Fruit fly (Drosophila melanogaster) whole organism: ENCODE results near the gene CG46463.

Experiments
- CG8478 ChIP-seq: fragments of >200 bp; optimal IDR thresholded peaks from 2 replicates; lab custom pipeline; 2018; ENCODE audit warnings: inconsistent platforms
- Dll ChIP-seq: fragments of >200 bp; optimal IDR thresholded peaks from 2 replicates; lab custom pipeline; 2017
- EcR ChIP-seq, 2 experiments: fragments of >200 bp; optimal IDR thresholded peaks; 2 replicates each; lab custom pipeline; 2017; ENCODE audit warnings: missing biosample characterization in 2 of 2, missing genetic modification characterization in 2 of 2, missing genetic modification reagents in 2 of 2
- pan ChIP-seq: fragments of >200 bp; optimal IDR thresholded peaks from 2 replicates; lab custom pipeline; 2017
- psq ChIP-seq: fragments of >200 bp; optimal IDR thresholded peaks from 2 replicates; lab custom pipeline; 2017
- usp ChIP-seq: fragments of >200 bp; optimal IDR thresholded peaks from 2 replicates; lab custom pipeline; 2017; ENCODE audit warnings: missing biosample characterization, missing genetic modification characterization, mixed read lengths

- no peak for TF ChIP-seq CG8478 (lab: Kevin White, UChicago)
- TF ChIP-seq Dll (lab: Kevin White, UChicago) = no peak
- TF ChIP-seq psq = no peak
- TF ChIP-seq EcR (GFP tag; optimal IDR thresholded peaks at IDR 0.05; lab: Kevin White, UChicago) = no peak
- TF ChIP-seq usp (GFP tag; lab: Kevin White, UChicago) = no peak
- no peak for TF ChIP-seq pan (lab: Kevin White, UChicago)
Observed at dm6 chr3L:3514020-3514419, 52.9 kb downstream of the CG46463 start.
